Fruit fly (Drosophila melanogaster): Measurements from ENCODE around the gene mmm.

Gene mmm

DNA sequence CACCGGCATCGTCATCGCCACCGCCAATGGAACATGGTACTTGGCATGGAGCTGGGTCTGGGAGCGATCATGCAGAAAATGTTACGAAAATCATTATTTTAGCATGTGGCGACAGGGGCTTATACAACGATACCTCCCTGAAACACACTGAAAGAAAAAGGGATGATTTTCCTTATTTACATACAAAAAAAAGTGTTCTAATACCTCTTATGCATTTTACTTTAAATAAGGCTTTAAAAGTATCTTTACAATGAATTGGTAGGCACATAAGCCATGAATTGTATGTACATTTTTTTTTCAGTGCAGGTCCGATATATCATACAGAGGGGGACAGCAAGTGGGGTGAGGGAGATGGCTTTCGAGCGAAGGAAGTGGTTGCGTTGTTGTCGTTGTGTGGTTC, 31.0 kb downstream of the mmm start (continued):
- TF ChIP-seq HLH54F (GFP tag; optimal IDR thresholded peaks at IDR 0.05) (peak; percentile 13), CG17829 (tag; optimal IDR thresholded peaks at IDR 0.05) (peak; percentile 16), CG8478 (optimal IDR thresholded peaks at IDR 0.05) (no peak), CG10209 (GFP tag; optimal IDR thresholded peaks at IDR 0.05) (peak; percentile 11), Fer3 (tag; optimal IDR thresholded peaks at IDR 0.05) (peak; percentile 17), CG7556 (GFP tag; optimal IDR thresholded peaks at IDR 0.05) (peak; percentile 10), z (GFP tag; IDR thresholded peaks at IDR 0.05) (no peak), gsb-n (tag; optimal IDR thresholded peaks at IDR 0.05) (peak; percentile 17), CG3847 (GFP tag; IDR thresholded peaks at IDR 0.05) (peak; percentile 33; the same call in 1 of the 2 replicates), sima (GFP tag; optimal IDR thresholded peaks at IDR 0.05) (no peak), ind (GFP tag; optimal IDR thresholded peaks at IDR 0.05) (peak; percentile 62), CG30020 (tag; optimal IDR thresholded peaks at IDR 0.05) (no peak), D (optimal IDR thresholded peaks at IDR 0.05) (no peak), D (GFP tag; optimal IDR thresholded peaks at IDR 0.05) (peak; percentile 23), knrl (GFP tag; IDR thresholded peaks at IDR 0.05; ENCODE audit: partially characterized antibody) (no peak), Chrac-16 (GFP tag; optimal IDR thresholded peaks at IDR 0.05) (peak; percentile 36), CG12236 (GFP tag; optimal IDR thresholded peaks at IDR 0.05) (no peak), PHDP (tag; optimal IDR thresholded peaks at IDR 0.05) (peak; percentile 52), pan (optimal IDR thresholded peaks at IDR 0.05) (no peak), pan (GFP tag; optimal IDR thresholded peaks at IDR 0.05 in 1 of 2, IDR thresholded peaks at IDR 0.05 in 1 of 2) (peak in 1 of 2 experiments; percentile 39), CG10979 (tag; optimal IDR thresholded peaks at IDR 0.05) (peak; percentile 63), CG4730 (GFP tag; IDR thresholded peaks at IDR 0.05) (no peak), CG6765 (GFP tag; optimal IDR thresholded peaks at IDR 0.05) (no peak), jumu (GFP tag; optimal IDR thresholded peaks at IDR 0.05) (peak; percentile 27), tin (GFP tag; optimal IDR thresholded peaks at IDR 0.05) (peak; percentile 54), CG12769 (tag; optimal IDR thresholded peaks at IDR 0.05) (peak; percentile 29), peb (GFP tag; IDR thresholded peaks at IDR 0.05) (0 out of 2 replicates have a peak, but pooled peaks have one; percentile 28), Hr51 (GFP tag; optimal IDR thresholded peaks at IDR 0.05) (peak in 1 of 2 experiments; percentile 51), otp (GFP tag; IDR thresholded peaks at IDR 0.05) (0 out of 3 replicates have a peak, but pooled peaks have one; percentile 14), vvl (GFP tag; IDR thresholded peaks at IDR 0.05) (0 out of 2 replicates have a peak, but pooled peaks have one; percentile 37), BEAF-32 (GFP tag; optimal IDR thresholded peaks at IDR 0.05) (no peak), al (GFP tag; IDR thresholded peaks at IDR 0.05) (0 out of 2 replicates have a peak, but pooled peaks have one; percentile 19), CG17359 (tag; optimal IDR thresholded peaks at IDR 0.05) (peak; percentile 43), Mad (GFP tag; optimal IDR thresholded peaks at IDR 0.05) (no peak), CG1603 (tag; optimal IDR thresholded peaks at IDR 0.05) (peak; percentile 56), Myb (GFP tag; optimal IDR thresholded peaks at IDR 0.05) (no peak), CTCF (GFP tag; optimal IDR thresholded peaks at IDR 0.05) (no peak), CG2875 (GFP tag; optimal IDR thresholded peaks at IDR 0.05) (no peak), lab (GFP tag; optimal IDR thresholded peaks at IDR 0.05) (peak; percentile 45), NK7.1 (GFP tag; optimal IDR thresholded peaks at IDR 0.05) (no peak), br (optimal IDR thresholded peaks at IDR 0.05) (no peak), tap (tag; optimal IDR thresholded peaks at IDR 0.05) (peak; percentile 54), CG2202 (tag; optimal IDR thresholded peaks at IDR 0.05) (no peak), bcd (GFP tag; optimal IDR thresholded peaks at IDR 0.05) (peak; percentile 22), Camta (GFP tag; optimal IDR thresholded peaks at IDR 0.05) (peak; percentile 26), cwo (GFP tag; optimal IDR thresholded peaks at IDR 0.05) (peak; percentile 29), CG14014 (GFP tag; IDR thresholded peaks at IDR 0.05) (no peak), dan (GFP tag; IDR thresholded peaks at IDR 0.05) (no peak), Opbp (GFP tag; IDR thresholded peaks at IDR 0.05; ENCODE audit: partially characterized antibody) (no peak), CG1792 (GFP tag; optimal IDR thresholded peaks at IDR 0.05) (peak; percentile 15), fd3F (GFP tag; optimal IDR thresholded peaks at IDR 0.05) (peak; percentile 15), Side (GFP tag; optimal IDR thresholded peaks at IDR 0.05) (peak; percentile 24)

Data from whole organism, embryonic.